Worm (Caenorhabditis elegans) whole organism, young adult: Measurements from ENCODE around the gene gst-4.

Experiments
- C17E4.6 ChIP-seq: fragments of 200-800 bp; sonication (Bioruptor generic); IDR thresholded peaks from 2 replicates; pipeline ENCODE4 v1.3.6; 2022; ENCODE audit warnings: missing genetic modification reagents, missing genetic modification characterization, missing compliant biosample characterization
- F22D6.2 ChIP-seq: sonication (generic microtip); optimal IDR thresholded peaks from 2 replicates; lab custom pipeline; 2016; ENCODE audit warnings: mild to moderate bottlenecking, missing genetic modification characterization, missing compliant biosample characterization
- F37B4.10 ChIP-seq: fragments of 200-800 bp; sonication (Bioruptor generic); IDR thresholded peaks from 2 replicates; pipeline ENCODE4 v1.3.6; 2022; ENCODE audit warnings: missing genetic modification characterization, missing compliant biosample characterization
- K12H6.12 ChIP-seq: fragments of 200-800 bp; sonication (Bioruptor generic); optimal IDR thresholded peaks from 2 replicates; lab custom pipeline; 2018; ENCODE audit warnings: mild to moderate bottlenecking, missing genetic modification characterization, missing compliant biosample characterization
- T07F8.4 ChIP-seq: sonication (generic microtip); optimal IDR thresholded peaks from 2 replicates; lab custom pipeline; 2016; ENCODE audit warnings: mild to moderate bottlenecking, missing genetic modification characterization, moderate library complexity, missing compliant biosample characterization
- Y56A3A.18 ChIP-seq: fragments of 200-800 bp; sonication (Bioruptor generic); IDR thresholded peaks from 2 replicates; pipeline ENCODE4 v1.3.6; 2022; ENCODE audit warnings: missing genetic modification reagents, missing genetic modification characterization, missing compliant biosample characterization
- Y95B8A.8 ChIP-seq: fragments of 200-800 bp; sonication (Bioruptor generic); IDR thresholded peaks from 2 replicates; pipeline ENCODE4 v1.3.6; 2022; ENCODE audit warnings: missing genetic modification reagents, missing genetic modification characterization, missing compliant biosample characterization
- atf-7 ChIP-seq: sonication (generic microtip); optimal IDR thresholded peaks from 2 replicates; lab custom pipeline; 2017; ENCODE audit warnings: mild to moderate bottlenecking, missing genetic modification characterization, missing compliant biosample characterization
- attf-3 ChIP-seq: fragments of 200-800 bp; sonication (Bioruptor generic); conservative IDR thresholded peaks from 2 replicates; pipeline ENCODE4 v1.3.6; 2022; ENCODE audit warnings: missing genetic modification reagents, missing genetic modification characterization, missing compliant biosample characterization
- attf-5 ChIP-seq: fragments of 200-800 bp; sonication (Bioruptor generic); optimal IDR thresholded peaks from 2 replicates; lab custom pipeline; 2018; ENCODE audit warnings: mild to moderate bottlenecking, missing genetic modification characterization, missing compliant biosample characterization
- bed-2 ChIP-seq: fragments of 200-800 bp; sonication (Bioruptor generic); IDR thresholded peaks from 2 replicates; pipeline ENCODE4 v1.3.6; 2022; ENCODE audit warnings: missing genetic modification reagents, missing genetic modification characterization, missing compliant biosample characterization
- cebp-1 ChIP-seq, 2 experiments: fragments of 200-800 bp in 1 of 2; sonication (Bioruptor generic) in 1 of 2; sonication (generic microtip) in 1 of 2; IDR thresholded peaks in 1 of 2; optimal IDR thresholded peaks in 1 of 2; 2 replicates each; pipeline versions ENCODE4 v1.3.6 to Lab custom; 2017 to 2022; ENCODE audit warnings: missing compliant biosample characterization in 2 of 2, missing genetic modification characterization in 2 of 2, mild to moderate bottlenecking in 1 of 2, missing genetic modification reagents in 1 of 2, moderate library complexity in 1 of 2
- ceh-79 ChIP-seq: sonication (generic microtip); optimal IDR thresholded peaks from 2 replicates; lab custom pipeline; 2017; ENCODE audit warnings: mild to moderate bottlenecking, missing genetic modification characterization, missing compliant biosample characterization
- dox-1 ChIP-seq: fragments of 200-800 bp; sonication (Bioruptor generic); IDR thresholded peaks from 2 replicates; pipeline ENCODE4 v1.3.6; 2022; ENCODE audit warnings: missing genetic modification reagents, missing genetic modification characterization, missing compliant biosample characterization
- efl-1 ChIP-seq: fragments of 150-350 bp; optimal IDR thresholded peaks from 2 replicates; lab custom pipeline; 2014; ENCODE audit warnings: missing biosample characterization, missing genetic modification reagents, missing genetic modification characterization
- ekl-4 ChIP-seq: fragments of 200-800 bp; sonication (Bioruptor generic); IDR thresholded peaks from 2 replicates; pipeline ENCODE4 v1.3.6; 2022; ENCODE audit warnings: missing genetic modification reagents, missing genetic modification characterization, missing compliant biosample characterization
- hmg-1.2 ChIP-seq: fragments of 200-800 bp; sonication (Bioruptor generic); IDR thresholded peaks from 2 replicates; pipeline ENCODE4 v1.3.6; 2022; ENCODE audit warnings: missing genetic modification reagents, missing genetic modification characterization, missing compliant biosample characterization
- lin-26 ChIP-seq: fragments of 200-800 bp; sonication (Bioruptor generic); IDR thresholded peaks from 2 replicates; pipeline ENCODE4 v1.3.6; 2022; ENCODE audit warnings: missing genetic modification reagents, missing genetic modification characterization, missing compliant biosample characterization
- lin-40 ChIP-seq: sonication (generic microtip); optimal IDR thresholded peaks from 2 replicates; lab custom pipeline; 2016; ENCODE audit warnings: missing genetic modification characterization, mild to moderate bottlenecking, missing compliant biosample characterization, missing genotype, missing genetic modification reagents
- lir-1 ChIP-seq: fragments of 200-800 bp; sonication (Bioruptor generic); conservative IDR thresholded peaks from 2 replicates; pipeline ENCODE4 v1.3.6; 2022; ENCODE audit warnings: missing genetic modification reagents, missing genetic modification characterization, missing compliant biosample characterization
- madf-6 ChIP-seq: fragments of 200-800 bp; sonication (Bioruptor generic); IDR thresholded peaks from 2 replicates; pipeline ENCODE4 v1.3.6; 2022; ENCODE audit warnings: missing genetic modification reagents, missing genetic modification characterization, missing compliant biosample characterization
- madf-8 ChIP-seq: fragments of 200-800 bp; sonication (Bioruptor generic); conservative IDR thresholded peaks from 2 replicates; pipeline ENCODE4 v1.3.6; 2022; ENCODE audit warnings: missing genetic modification reagents, missing genetic modification characterization, missing compliant biosample characterization
- nfya-2 ChIP-seq: fragments of 200-800 bp; sonication (Bioruptor generic); IDR thresholded peaks from 2 replicates; pipeline ENCODE4 v1.3.6; 2022; ENCODE audit warnings: missing genetic modification reagents, missing genetic modification characterization, missing compliant biosample characterization
- nhr-120 ChIP-seq: fragments of 200-800 bp; sonication (Bioruptor generic); IDR thresholded peaks from 2 replicates; pipeline ENCODE4 v1.3.6; 2022; ENCODE audit warnings: missing genetic modification characterization, missing compliant biosample characterization
- nhr-179 ChIP-seq: sonication (generic microtip); optimal IDR thresholded peaks from 2 replicates; lab custom pipeline; 2016; ENCODE audit warnings: mild to moderate bottlenecking, missing genetic modification characterization, missing compliant biosample characterization
- repo-1 ChIP-seq: sonication (generic microtip); optimal IDR thresholded peaks from 2 replicates; lab custom pipeline; 2017; ENCODE audit warnings: mild to moderate bottlenecking, missing genetic modification characterization, missing compliant biosample characterization
- snpc-3.4 ChIP-seq: sonication (generic microtip); optimal IDR thresholded peaks from 2 replicates; lab custom pipeline; 2017; ENCODE audit warnings: missing genetic modification characterization, mild to moderate bottlenecking, missing compliant biosample characterization, antibody characterized with exemption, moderate library complexity, missing genotype, missing genetic modification reagents
- sptf-2 ChIP-seq: fragments of 200-800 bp; sonication (Bioruptor generic); optimal IDR thresholded peaks from 2 replicates; lab custom pipeline; 2018; ENCODE audit warnings: mild to moderate bottlenecking, missing genetic modification characterization, missing compliant biosample characterization
- tbp1 ChIP-seq: fragments of 200-800 bp; sonication (Bioruptor generic); optimal IDR thresholded peaks from 2 replicates; lab custom pipeline; 2018; ENCODE audit warnings: mild to moderate bottlenecking, missing genetic modification characterization, missing compliant biosample characterization
- xnd-1 ChIP-seq: sonication (generic microtip); optimal IDR thresholded peaks from 2 replicates; lab custom pipeline; 2016; ENCODE audit warnings: missing genotype, missing genetic modification reagents, missing genetic modification characterization, missing compliant biosample characterization
- zim-3 ChIP-seq: sonication (generic microtip); optimal IDR thresholded peaks from 2 replicates; lab custom pipeline; 2017; ENCODE audit warnings: mild to moderate bottlenecking, missing genetic modification characterization, moderate library complexity, missing compliant biosample characterization
- ztf-26 ChIP-seq: sonication (generic microtip); optimal IDR thresholded peaks from 2 replicates; lab custom pipeline; 2017; ENCODE audit warnings: missing genetic modification characterization, missing compliant biosample characterization

Gene gst-4

DNA sequence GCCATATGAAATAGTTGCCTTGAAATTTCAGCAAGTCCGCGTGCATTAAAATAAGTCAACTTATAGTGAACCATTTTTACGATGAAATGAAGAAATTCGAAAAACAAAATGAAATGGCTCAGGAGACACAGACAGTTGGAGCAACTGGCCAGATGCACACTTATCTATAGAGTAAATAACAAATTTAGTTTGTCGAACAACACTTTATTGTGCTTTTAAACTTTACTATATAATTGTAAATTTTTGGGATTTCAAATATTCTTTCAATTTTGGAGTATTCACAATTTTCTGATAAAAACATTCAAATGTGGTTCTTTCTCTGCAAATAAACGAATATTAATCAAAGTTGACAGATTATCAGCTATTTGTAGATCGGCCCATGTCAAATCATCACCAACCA is 1.9 kb upstream of the gst-4 start, which contains the start of gene gst-3 (continued):
- TF ChIP-seq F37B4.10 (GFP tag; lab: Robert Waterston, UW): no peak
- no peak for TF ChIP-seq sptf-2 (GFP tag; lab: Kevin White, UChicago)
- no peak for TF ChIP-seq nhr-120 (GFP tag; lab: Robert Waterston, UW)
- no peak for TF ChIP-seq lin-40 (tag; lab: Kevin White, UChicago)
- no peak for TF ChIP-seq attf-5 (GFP tag; lab: Kevin White, UChicago)

- TF ChIP-seq xnd-1 (tag; lab: Kevin White, UChicago) (no peak), sptf-2 (GFP tag; lab: Kevin White, UChicago) (no peak), Y95B8A.8 (GFP tag; lab: Robert Waterston, UW) (no peak), efl-1 (GFP tag; lab: Kevin White, UChicago) (no peak)
Observed at ce11 chrIV:10143640-10144039, 1.6 kb downstream of the gst-4 start, which contains the start of gene msp-38. TSS of gene msp-38 (minus strand) at chrIV:10143740.

- no peak for TF ChIP-seq nfya-2 (GFP tag; lab: Robert Waterston, UW)
- no peak for TF ChIP-seq atf-7 (tag; lab: Kevin White, UChicago)
- TF ChIP-seq hmg-1.2: no peak
- no peak for TF ChIP-seq attf-3
- no peak for TF ChIP-seq attf-5 (GFP tag; lab: Kevin White, UChicago)
- no peak for TF ChIP-seq snpc-3.4 (tag; lab: Kevin White, UChicago)
- no peak for TF ChIP-seq ztf-26 (tag; lab: Kevin White, UChicago)
- no peak for TF ChIP-seq lin-26 (GFP tag; lab: Robert Waterston, UW)
- TF ChIP-seq madf-8 (GFP tag; lab: Robert Waterston, UW): no peak
- no peak for TF ChIP-seq nhr-120 (GFP tag; lab: Robert Waterston, UW)
- TF ChIP-seq bed-2 (GFP tag; lab: Robert Waterston, UW): no peak
- no peak for TF ChIP-seq dox-1 (GFP tag; lab: Robert Waterston, UW)
- TF ChIP-seq zim-3 (tag; lab: Kevin White, UChicago): no peak
- no peak for TF ChIP-seq ceh-79 (tag; lab: Kevin White, UChicago)
- no peak for TF ChIP-seq cebp-1 (GFP tag; IDR thresholded peaks at IDR 0.05; lab: Robert Waterston, UW)
- no peak for TF ChIP-seq cebp-1 (tag; optimal IDR thresholded peaks at IDR 0.05; lab: Kevin White, UChicago)
- TF ChIP-seq repo-1: no peak
- TF ChIP-seq tbp1: no peak
- no peak for TF ChIP-seq lir-1 (GFP tag; lab: Robert Waterston, UW)
Observed at ce11 chrIV:10144487-10144886, 2.5 kb downstream of the gst-4 start.

DNA sequence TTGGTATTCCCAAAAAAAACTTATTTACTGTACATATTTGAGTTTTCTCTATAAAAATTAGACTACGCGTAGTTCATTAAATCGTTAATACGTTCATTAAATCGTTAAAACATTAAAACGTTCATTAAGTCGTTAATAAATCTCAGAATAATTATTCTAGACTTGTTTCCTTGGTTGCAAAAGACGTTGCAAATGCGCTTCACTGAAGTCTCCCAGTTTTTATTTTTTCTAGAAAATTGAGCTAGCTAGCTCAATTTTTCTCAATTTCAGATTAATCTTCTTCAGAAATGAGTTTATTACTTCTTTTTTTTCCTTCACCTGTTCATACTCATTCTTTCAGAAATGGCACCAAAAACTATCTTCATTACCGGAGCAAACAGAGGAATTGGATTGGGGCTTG is 2.9 kb downstream of the gst-4 start:
- TF ChIP-seq madf-8 (GFP tag; lab: Robert Waterston, UW) (peak; percentile 60), madf-6 (GFP tag; lab: Robert Waterston, UW) (peak; percentile 76), T07F8.4 (no peak)

- TF ChIP-seq ceh-79 (tag; lab: Kevin White, UChicago) (no peak), ekl-4 (GFP tag; lab: Robert Waterston, UW) (no peak), madf-8 (GFP tag; lab: Robert Waterston, UW) (no peak), K12H6.12 (tag; lab: Kevin White, UChicago) (no peak), nhr-179 (no peak), C17E4.6 (GFP tag; lab: Robert Waterston, UW) (no peak), zim-3 (tag; lab: Kevin White, UChicago) (no peak), Y56A3A.18 (no peak), F22D6.2 (tag; lab: Kevin White, UChicago) (no peak)
Observed at ce11 chrIV:10146885-10147284, 4.9 kb downstream of the gst-4 start, which contains the start of gene T14G10.8. TSS of gene T14G10.8 (minus strand) at chrIV:10146985.
